Worm (Caenorhabditis elegans): ENCODE results near the gene K12B6.11.

Gene K12B6.11

DNA sequence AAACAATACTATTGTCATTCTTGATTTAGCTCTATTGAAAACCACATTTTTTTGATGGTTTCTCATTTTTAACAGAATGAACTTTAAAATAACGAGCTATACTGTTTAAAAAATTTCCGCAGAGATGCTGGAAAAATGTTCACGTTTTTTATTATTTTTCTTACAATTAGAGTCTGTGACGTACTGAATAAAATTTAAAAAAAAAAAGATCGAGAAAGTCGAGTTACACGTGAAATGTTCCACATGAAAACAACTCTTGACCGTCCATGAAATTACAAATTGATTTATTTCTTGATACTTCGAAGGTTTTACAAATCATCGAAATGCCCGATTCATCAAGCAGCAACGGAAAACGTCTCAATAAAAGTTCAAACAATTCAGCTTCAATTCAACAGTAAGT is 38.3 kb downstream of the K12B6.11 start, which contains the start of gene fbxa-202:
Gene fbxa-202, plus strand, starts transcription at position 301 of the 400 bp plus-strand sequence.
- no peak for TF ChIP-seq madf-8 (GFP tag; conservative IDR thresholded peaks at IDR 0.05)
- no peak for TF ChIP-seq B0019.2 (GFP tag; conservative IDR thresholded peaks at IDR 0.05)
- TF ChIP-seq F33H1.4 (GFP tag; IDR thresholded peaks at IDR 0.05) = no peak
- no peak for TF ChIP-seq hmg-1.2 (GFP tag; IDR thresholded peaks at IDR 0.05)
- TF ChIP-seq B0336.3 (GFP tag; IDR thresholded peaks at IDR 0.05) = no peak
- TF ChIP-seq dpff-1 (tag; optimal IDR thresholded peaks at IDR 0.05) = no peak
- no peak for TF ChIP-seq egl-18 (GFP tag; IDR thresholded peaks at IDR 0.05)
- TF ChIP-seq tbp1 (GFP tag; optimal IDR thresholded peaks at IDR 0.05) = no peak
- TF ChIP-seq Y79H2A.3 (GFP tag; conservative IDR thresholded peaks at IDR 0.05) = no peak
- no peak for TF ChIP-seq F37B4.10 (GFP tag; IDR thresholded peaks at IDR 0.05)
- no peak for TF ChIP-seq C17E4.6 (GFP tag; IDR thresholded peaks at IDR 0.05)
- no peak for TF ChIP-seq F52B5.7 (tag; optimal IDR thresholded peaks at IDR 0.05)
- TF ChIP-seq F57A8.1 (GFP tag; optimal IDR thresholded peaks at IDR 0.05) = no peak
- TF ChIP-seq K12H6.12 (tag; optimal IDR thresholded peaks at IDR 0.05) = no peak
- no peak for TF ChIP-seq bed-1 (GFP tag; IDR thresholded peaks at IDR 0.05)
- TF ChIP-seq rcor-1 (GFP tag; IDR thresholded peaks at IDR 0.05) = no peak

DNA sequence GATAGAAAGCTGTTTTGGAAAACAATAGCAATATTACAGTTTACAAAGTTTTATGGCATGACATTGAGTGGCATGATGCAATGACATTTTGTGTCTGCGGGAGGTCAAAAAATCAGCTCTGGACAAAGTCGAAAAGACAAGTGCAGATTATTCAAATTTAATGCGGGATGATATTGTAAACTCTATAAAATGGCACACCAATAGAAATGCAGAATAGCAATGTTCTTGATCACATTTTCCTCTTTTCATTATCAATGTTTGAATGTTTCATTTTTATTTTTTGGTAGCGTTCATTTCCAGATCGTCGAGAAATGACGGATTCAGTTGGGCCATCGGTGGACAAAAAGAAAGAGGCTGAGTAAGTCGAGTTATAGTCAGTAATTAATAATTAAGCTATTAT is 40.2 kb downstream of the K12B6.11 start, which contains the start of gene T28C12.2:
Gene T28C12.2, plus strand, starts transcription at position 301 of the 400 bp plus-strand sequence.
- no peak for TF ChIP-seq nhr-179 (tag; optimal IDR thresholded peaks at IDR 0.05)
- TF ChIP-seq ztf-26 (tag; optimal IDR thresholded peaks at IDR 0.05) = no peak
- TF ChIP-seq egl-44 (GFP tag; IDR thresholded peaks at IDR 0.05) = no peak
- TF ChIP-seq F52B5.7 (tag; optimal IDR thresholded peaks at IDR 0.05) = no peak
- no peak for TF ChIP-seq nhr-80 (tag; optimal IDR thresholded peaks at IDR 0.05)
- TF ChIP-seq nhr-120 (GFP tag; IDR thresholded peaks at IDR 0.05) = no peak
- TF ChIP-seq K11D2.4 (GFP tag; IDR thresholded peaks at IDR 0.05) = no peak
- no peak for TF ChIP-seq Y53F4B.3 (GFP tag; IDR thresholded peaks at IDR 0.05)
- no peak for TF ChIP-seq madf-8 (GFP tag; conservative IDR thresholded peaks at IDR 0.05)
- no peak for TF ChIP-seq ceh-27 (GFP tag; optimal IDR thresholded peaks at IDR 0.05)
- no peak for TF ChIP-seq dpl-1 (GFP tag; optimal IDR thresholded peaks at IDR 0.05)
- TF ChIP-seq pbrm-1 (GFP tag; IDR thresholded peaks at IDR 0.05) = no peak
- no peak for TF ChIP-seq rec-8 (tag; optimal IDR thresholded peaks at IDR 0.05)
- no peak for TF ChIP-seq rcor-1 (GFP tag; IDR thresholded peaks at IDR 0.05)
- no peak for TF ChIP-seq lsy-27 (tag; optimal IDR thresholded peaks at IDR 0.05; ENCODE audit: borderline replicate concordance, insufficient read depth)
- no peak for TF ChIP-seq ets-4 (GFP tag; optimal IDR thresholded peaks at IDR 0.05)
- no peak for TF ChIP-seq atf-7 (tag; optimal IDR thresholded peaks at IDR 0.05)
- no peak for TF ChIP-seq attf-5 (GFP tag; optimal IDR thresholded peaks at IDR 0.05)
- no peak for TF ChIP-seq zim-3 (tag; optimal IDR thresholded peaks at IDR 0.05)

DNA sequence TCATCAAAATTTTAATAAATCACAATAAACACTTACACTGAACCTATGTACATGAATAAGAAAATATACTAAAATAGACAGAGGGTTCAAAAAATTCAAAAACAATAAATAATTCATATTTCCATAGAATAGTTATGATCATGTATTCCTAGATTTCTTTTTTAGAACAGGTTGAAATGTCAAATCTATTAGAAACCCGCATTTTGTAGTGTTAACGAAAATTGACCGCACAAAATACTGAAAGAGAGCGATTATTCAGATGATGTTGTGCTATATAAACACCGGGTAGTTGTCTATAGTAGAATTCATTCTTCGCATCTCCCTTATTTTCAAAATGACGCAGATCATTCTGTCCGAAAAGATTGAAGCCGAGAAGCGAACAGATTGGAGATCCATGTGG is 42.9 kb downstream of the K12B6.11 start, which contains the start of gene T28C12.1:
Gene T28C12.1, plus strand, starts transcription at position 301 of the 400 bp plus-strand sequence.
- no peak for TF ChIP-seq let-526 (GFP tag; IDR thresholded peaks at IDR 0.05)
- no peak for TF ChIP-seq ceh-27 (GFP tag; optimal IDR thresholded peaks at IDR 0.05)
- no peak for TF ChIP-seq let-607 (tag; optimal IDR thresholded peaks at IDR 0.05)
- TF ChIP-seq tlf-1 (GFP tag; optimal IDR thresholded peaks at IDR 0.05) = no peak
- no peak for TF ChIP-seq chd-7 (tag; optimal IDR thresholded peaks at IDR 0.05)
- no peak for TF ChIP-seq ceh-40 (GFP tag; IDR thresholded peaks at IDR 0.05)
- TF ChIP-seq nfyb-1 (GFP tag; IDR thresholded peaks at IDR 0.05) = no peak
- TF ChIP-seq rpc-1 (optimal IDR thresholded peaks at IDR 0.05) = no peak
- no peak for TF ChIP-seq rpc-1 (tag; optimal IDR thresholded peaks at IDR 0.05)
- no peak for TF ChIP-seq unc-62 (GFP tag; optimal IDR thresholded peaks at IDR 0.05)
- TF ChIP-seq snpc-1.1 (tag; optimal IDR thresholded peaks at IDR 0.05; ENCODE audit: insufficient read depth) = no peak
- TF ChIP-seq lin-54 (GFP tag; optimal IDR thresholded peaks at IDR 0.05) = no peak
- TF ChIP-seq gei-17 (GFP tag; optimal IDR thresholded peaks at IDR 0.05) = no peak
- TF ChIP-seq madf-10 (tag; optimal IDR thresholded peaks at IDR 0.05) = no peak
- no peak for TF ChIP-seq F33H1.4 (GFP tag; IDR thresholded peaks at IDR 0.05)
- no peak for TF ChIP-seq C06A6.2 (GFP tag; conservative IDR thresholded peaks at IDR 0.05)
- no peak for TF ChIP-seq nfya-2 (GFP tag; IDR thresholded peaks at IDR 0.05)
- no peak for TF ChIP-seq sea-2 (GFP tag; IDR thresholded peaks at IDR 0.05)

All from whole organism, young adult.